Fruit fly (Drosophila melanogaster): ENCODE data around the gene CG14111.

The CG14111 gene

dm6 chr3L:13403141-13403867, 25.5 kb downstream of the CG14111 start:
- TF ChIP-seq CG8319 (GFP tag; optimal IDR thresholded peaks at IDR 0.05) (no peak), CG1621 (tag; optimal IDR thresholded peaks at IDR 0.05) (no peak), CG10631 (GFP tag; optimal IDR thresholded peaks at IDR 0.05) (peak; percentile 5), CG11902 (GFP tag; optimal IDR thresholded peaks at IDR 0.05) (no peak), esn (GFP tag; optimal IDR thresholded peaks at IDR 0.05) (peak; percentile 39), CG3919 (GFP tag; optimal IDR thresholded peaks at IDR 0.05) (peak; percentile 8), salr (GFP tag; optimal IDR thresholded peaks at IDR 0.05) (no peak), dsx (GFP tag; optimal IDR thresholded peaks at IDR 0.05; ENCODE audit: poor library complexity, severe bottlenecking) (no peak), CG11294 (GFP tag; IDR thresholded peaks at IDR 0.05) (no peak), CG6808 (GFP tag; optimal IDR thresholded peaks at IDR 0.05) (no peak), Sox102F (GFP tag; optimal IDR thresholded peaks at IDR 0.05) (no peak), svp (GFP tag) (peak; percentile 21), CG6163 (GFP tag; IDR thresholded peaks at IDR 0.05) (no peak), OdsH (GFP tag; optimal IDR thresholded peaks at IDR 0.05) (no peak), achi (GFP tag; optimal IDR thresholded peaks at IDR 0.05) (no peak), topi (GFP tag; optimal IDR thresholded peaks at IDR 0.05) (peak; percentile 20), Met (GFP tag; optimal IDR thresholded peaks at IDR 0.05) (peak; percentile 8), CG6792 (GFP tag; optimal IDR thresholded peaks at IDR 0.05) (no peak), CG6854 (GFP tag; optimal IDR thresholded peaks at IDR 0.05) (no peak), Gug (GFP tag; IDR thresholded peaks at IDR 0.05) (no peak), Eip78C (GFP tag) (peak; percentile 68), Ets21C (GFP tag; optimal IDR thresholded peaks at IDR 0.05) (no peak)

- TF ChIP-seq achi (GFP tag; optimal IDR thresholded peaks at IDR 0.05), result peak; percentile 50
- peak; percentile 59 for TF ChIP-seq spab (GFP tag; optimal IDR thresholded peaks at IDR 0.05)
- no peak for TF ChIP-seq CG4318 (GFP tag; optimal IDR thresholded peaks at IDR 0.05)
- peak; percentile 46 for TF ChIP-seq acj6 (GFP tag; optimal IDR thresholded peaks at IDR 0.05)
- TF ChIP-seq Smox (GFP tag; optimal IDR thresholded peaks at IDR 0.05), result peak; percentile 35
- peak; percentile 2 for TF ChIP-seq CG1621 (tag; optimal IDR thresholded peaks at IDR 0.05)
- TF ChIP-seq CG3919 (GFP tag; optimal IDR thresholded peaks at IDR 0.05), result peak; percentile 68
- peak; percentile 52 for TF ChIP-seq CG6792 (GFP tag; optimal IDR thresholded peaks at IDR 0.05)
- no peak for TF ChIP-seq CG7368 (GFP tag; optimal IDR thresholded peaks at IDR 0.05)
- no peak for TF ChIP-seq fd85E (GFP tag; optimal IDR thresholded peaks at IDR 0.05)
- TF ChIP-seq OdsH (GFP tag; optimal IDR thresholded peaks at IDR 0.05), result peak; percentile 51
- TF ChIP-seq ss (GFP tag; optimal IDR thresholded peaks at IDR 0.05), result peak; percentile 34 to 42
- TF ChIP-seq Hr4 (GFP tag; optimal IDR thresholded peaks at IDR 0.05), result peak; percentile 34
- TF ChIP-seq CG6163 (GFP tag; IDR thresholded peaks at IDR 0.05), result 0 out of 3 replicates have a peak, but pooled peaks have one; percentile 43
- peak; percentile 50 for TF ChIP-seq Met (GFP tag; optimal IDR thresholded peaks at IDR 0.05)
- peak; percentile 42 for TF ChIP-seq Sox15 (GFP tag; optimal IDR thresholded peaks at IDR 0.05)
- peak; percentile 36 for TF ChIP-seq topi (GFP tag; optimal IDR thresholded peaks at IDR 0.05)
- TF ChIP-seq CG34406 (GFP tag; optimal IDR thresholded peaks at IDR 0.05), result peak; percentile 54
- TF ChIP-seq dac (GFP tag; optimal IDR thresholded peaks at IDR 0.05), result no peak
- TF ChIP-seq esn (GFP tag; optimal IDR thresholded peaks at IDR 0.05), result peak; percentile 73
- no peak for TF ChIP-seq CG11294 (GFP tag; IDR thresholded peaks at IDR 0.05)
- peak; percentile 58 for TF ChIP-seq net (GFP tag; optimal IDR thresholded peaks at IDR 0.05)
- peak; percentile 41 for TF ChIP-seq fd59A (GFP tag; optimal IDR thresholded peaks at IDR 0.05)
- TF ChIP-seq CG16779 (tag; optimal IDR thresholded peaks at IDR 0.05), result no peak
- peak; percentile 36 for TF ChIP-seq CG8319 (GFP tag; optimal IDR thresholded peaks at IDR 0.05)
- TF ChIP-seq CG6276 (GFP tag; optimal IDR thresholded peaks at IDR 0.05), result no peak
- TF ChIP-seq CG8632 (GFP tag; optimal IDR thresholded peaks at IDR 0.05), result peak; percentile 48
- peak; percentile 57 for TF ChIP-seq CG10669 (GFP tag; optimal IDR thresholded peaks at IDR 0.05)
- peak; percentile 58 for TF ChIP-seq CG3032 (tag; optimal IDR thresholded peaks at IDR 0.05)
- no peak for TF ChIP-seq Eip93F (GFP tag; optimal IDR thresholded peaks at IDR 0.05)
- no peak for TF ChIP-seq vri (GFP tag; optimal IDR thresholded peaks at IDR 0.05)
- TF ChIP-seq CG10631 (GFP tag; optimal IDR thresholded peaks at IDR 0.05), result peak; percentile 56
- peak; percentile 3 for TF ChIP-seq CG9139 (GFP tag; optimal IDR thresholded peaks at IDR 0.05)
- TF ChIP-seq Hr39 (GFP tag; optimal IDR thresholded peaks at IDR 0.05), result peak; percentile 42
- no peak for TF ChIP-seq CG15336 (GFP tag; IDR thresholded peaks at IDR 0.05)
- peak; percentile 22 for TF ChIP-seq dsx (GFP tag; optimal IDR thresholded peaks at IDR 0.05; ENCODE audit: poor library complexity, severe bottlenecking)
- TF ChIP-seq CG11762 (GFP tag; optimal IDR thresholded peaks at IDR 0.05; ENCODE audit: insufficient read depth), result peak; percentile 25
- TF ChIP-seq CG32006 (GFP tag; optimal IDR thresholded peaks at IDR 0.05), result peak; percentile 49
These were observed 29.1 kb downstream of the CG14111 start for dm6 chr3L:13406873-13407272.

Measured in whole organism, prepupa.